Fruit fly (Drosophila melanogaster) whole organism, wandering third instar larva: ENCODE data around the gene Ugt37E1.

Source experiments
- CG9705 ChIP-seq: fragments of 200-800 bp; sonication (Bioruptor generic); optimal IDR thresholded peaks from 2 replicates; lab custom pipeline; 2018; ENCODE audit warnings: missing biosample characterization, mild to moderate bottlenecking, missing genetic modification characterization
- HLH106 ChIP-seq: fragments of 200-800 bp; optimal IDR thresholded peaks from 3 replicates; lab custom pipeline; 2019; ENCODE audit warnings: missing biosample characterization, mild to moderate bottlenecking, missing genetic modification characterization, moderate library complexity
- N ChIP-seq: fragments of >200 bp; optimal IDR thresholded peaks from 2 replicates; lab custom pipeline; 2018; ENCODE audit warnings: missing biosample characterization, missing external identifiers, missing genetic modification characterization
- Rel ChIP-seq, 2 experiments: fragments of 200-800 bp; sonication (Bioruptor generic) in 1 of 2; optimal IDR thresholded peaks; 2 replicates in 1 of 2; 3 replicates in 1 of 2; lab custom pipeline; 2016 to 2019; ENCODE audit warnings: mild to moderate bottlenecking in 2 of 2, missing biosample characterization in 2 of 2, missing genetic modification characterization in 2 of 2, moderate library complexity in 1 of 2

DNA sequence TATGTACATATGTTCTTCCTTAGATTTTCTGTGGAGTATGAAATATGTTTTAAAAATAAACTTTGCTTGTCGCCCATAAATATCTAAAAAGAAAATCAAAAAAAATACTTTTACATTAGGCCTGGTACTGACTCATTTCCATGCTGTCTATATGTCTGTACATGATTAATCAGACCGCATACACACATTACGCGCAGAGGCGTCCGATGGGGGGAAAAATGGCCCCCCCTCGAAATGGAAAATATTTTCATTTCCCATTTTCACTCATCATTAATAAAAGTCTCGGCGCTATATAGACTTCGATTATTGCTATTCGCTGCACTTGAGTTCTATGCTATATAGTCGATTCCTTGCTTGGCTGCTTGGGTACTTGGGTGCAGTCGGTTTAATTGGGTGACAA is 34.5 kb upstream of the Ugt37E1 start:
- TF ChIP-seq N (GFP tag; lab: Kevin White, UChicago) (no peak), HLH106 (tag; lab: Kevin White, UChicago) (no peak), Rel (GFP tag; optimal IDR thresholded peaks at IDR 0.05; lab: Kevin White, UChicago) (no peak), Rel (tag; optimal IDR thresholded peaks at IDR 0.05; lab: Kevin White, UChicago) (no peak), CG9705 (GFP tag; lab: Kevin White, UChicago) (no peak)
